Worm (Caenorhabditis elegans) whole organism, midembryonic: ENCODE measurements around the gene F28H6.6.

Source experiments
- klf-2 ChIP-seq: fragments of 200-800 bp; sonication (Bioruptor generic); conservative IDR thresholded peaks from 2 replicates; pipeline ENCODE4 v1.3.6; 2022; ENCODE audit warnings: missing genetic modification reagents, missing genetic modification characterization, missing compliant biosample characterization
- ref-1 ChIP-seq: fragments of 200-800 bp; sonication (Bioruptor generic); conservative IDR thresholded peaks from 2 replicates; pipeline ENCODE4 v1.3.6; 2022; ENCODE audit warnings: missing genetic modification reagents, missing genetic modification characterization, missing compliant biosample characterization
- ztf-23 ChIP-seq: fragments of 200-800 bp; sonication (Bioruptor generic); IDR thresholded peaks from 2 replicates; pipeline ENCODE4 v1.3.6; 2022; ENCODE audit warnings: missing genetic modification reagents, missing genetic modification characterization, missing compliant biosample characterization

- no peak for TF ChIP-seq klf-2 (GFP tag; lab: Robert Waterston, UW)
- TF ChIP-seq ref-1: no peak
- TF ChIP-seq ztf-23 (GFP tag; lab: Robert Waterston, UW): no peak
These were observed 12.3 kb downstream of the F28H6.6 start, which contains the start of gene nhr-281 for ce11 chrX:14113347-14113746.
